Fruit fly (Drosophila melanogaster) whole organism, prepupa: ENCODE data around the gene CG10274.
"Not testable (repeated sequence)": the region's sequence is repeated elsewhere in the genome, so short reads cannot be mapped to it uniquely, and the experiment has no call there.

ENCODE experiments used
- CG11294 ChIP-seq: fragments of 200-800 bp; sonication (Bioruptor generic); IDR thresholded peaks from 2 replicates; pipeline ENCODE4 v1.3.6; 2022; ENCODE audit warnings: missing biosample characterization, missing genetic modification characterization
- CG6808 ChIP-seq: fragments of 200-800 bp; sonication (Bioruptor generic); optimal IDR thresholded peaks from 3 replicates; lab custom pipeline; 2017; ENCODE audit warnings: missing biosample characterization, missing genetic modification characterization, mild to moderate bottlenecking, moderate library complexity, missing genetic modification reagents
- CG6854 ChIP-seq: fragments of 200-800 bp; sonication (Bioruptor generic); optimal IDR thresholded peaks from 2 replicates; lab custom pipeline; 2017; ENCODE audit warnings: missing biosample characterization, mild to moderate bottlenecking, missing genetic modification characterization
- CG8119 ChIP-seq: fragments of 200-800 bp; sonication (Bioruptor generic); IDR thresholded peaks from 3 replicates; pipeline ENCODE4 v1.3.6; 2022; ENCODE audit warnings: missing biosample characterization, missing genetic modification characterization
- CG9139 ChIP-seq: fragments of 200-800 bp; sonication (Bioruptor generic); optimal IDR thresholded peaks from 3 replicates; lab custom pipeline; 2017; ENCODE audit warnings: missing biosample characterization, mild to moderate bottlenecking, missing genetic modification characterization
- Eip75B ChIP-seq: fragments of 200-800 bp; sonication (Bioruptor generic); optimal IDR thresholded peaks from 3 replicates; lab custom pipeline; 2016; ENCODE audit warnings: missing biosample characterization, missing genetic modification characterization
- Eip78C ChIP-seq: fragments of 200-800 bp; sonication (Bioruptor generic); peaks from one replicate; lab custom pipeline; 2016; ENCODE audit warnings: missing biosample characterization, missing genetic modification characterization
- Gug ChIP-seq: fragments of 200-800 bp; sonication (Bioruptor generic); IDR thresholded peaks from 2 replicates; pipeline ENCODE4 v1.3.6; 2022; ENCODE audit warnings: missing biosample characterization, missing genetic modification characterization
- Smox ChIP-seq: fragments of 200-800 bp; sonication (Bioruptor generic); optimal IDR thresholded peaks from 3 replicates; lab custom pipeline; 2016; ENCODE audit warnings: missing biosample characterization, missing genetic modification characterization
- Sox14 ChIP-seq: fragments of 200-800 bp; sonication (Bioruptor generic); optimal IDR thresholded peaks from 3 replicates; lab custom pipeline; 2016; ENCODE audit warnings: missing biosample characterization, missing genetic modification characterization
- esn ChIP-seq: fragments of 200-800 bp; sonication (Bioruptor generic); optimal IDR thresholded peaks from 2 replicates; lab custom pipeline; 2016; ENCODE audit warnings: missing biosample characterization, mild to moderate bottlenecking, missing genetic modification characterization, moderate library complexity
- salr ChIP-seq, 2 experiments: fragments of 200-800 bp; sonication (Bioruptor generic); optimal IDR thresholded peaks; 3 replicates each; lab custom pipeline; 2016 to 2018; ENCODE audit warnings: missing biosample characterization in 2 of 2, missing genetic modification characterization in 2 of 2, mild to moderate bottlenecking in 1 of 2
- vri ChIP-seq: fragments of 200-800 bp; sonication (Bioruptor generic); optimal IDR thresholded peaks from 3 replicates; lab custom pipeline; 2016; ENCODE audit warnings: missing biosample characterization, mild to moderate bottlenecking, missing genetic modification characterization

DNA sequence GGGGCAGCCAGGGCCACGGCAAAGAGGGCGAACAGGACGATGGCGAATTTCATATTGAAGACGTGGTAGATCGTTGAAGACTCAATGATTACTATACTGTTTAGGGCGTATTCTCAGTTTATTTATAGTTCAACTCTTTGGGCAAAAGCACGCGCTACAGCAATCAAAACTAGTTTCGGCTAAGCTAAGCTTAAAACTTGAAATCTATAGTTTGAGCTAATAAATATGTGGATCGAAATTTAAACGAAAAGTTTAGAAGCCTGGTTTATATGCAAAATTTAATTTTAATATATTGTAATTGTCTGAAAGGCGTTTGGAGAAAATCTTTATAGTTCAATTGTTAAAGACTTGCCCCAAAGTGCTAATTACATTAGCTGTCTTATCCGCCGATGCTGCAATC lies 33.7 kb downstream of the CG10274 start, which contains the start of gene Cpr65Ax1:
- TF ChIP-seq Eip78C (GFP tag; lab: Kevin White, UChicago); vri; CG11294 (GFP tag; lab: Robert Waterston, UW); salr (GFP tag; optimal IDR thresholded peaks at IDR 0.05; lab: Kevin White, UChicago); Eip75B (GFP tag; lab: Kevin White, UChicago); CG9139 (GFP tag; lab: Kevin White, UChicago); CG8119; Gug (GFP tag; lab: Robert Waterston, UW); CG6854 (GFP tag; lab: Kevin White, UChicago); Sox14 (GFP tag; lab: Kevin White, UChicago); Smox (GFP tag; lab: Kevin White, UChicago); CG6808; esn (GFP tag; lab: Kevin White, UChicago): not testable (repeated sequence)
